Worm (Caenorhabditis elegans): ENCODE results near the gene htp-1.

ce11 chrIV:5438705-5439104 lies 47.3 kb upstream of the htp-1 start, which contains the start of gene mgl-3:
- TF ChIP-seq dao-5 (tag; optimal IDR thresholded peaks at IDR 0.05) (no peak), him-1 (tag; optimal IDR thresholded peaks at IDR 0.05) (no peak)
